Fruit fly (Drosophila melanogaster): Measurements from ENCODE around the gene comm2.

Gene comm2

dm6 chr3L:15704250-15704985 is 4.8 kb upstream of the comm2 start (continued):
- TF ChIP-seq mirr (GFP tag; optimal IDR thresholded peaks at IDR 0.05) (peak; percentile 13), odd (GFP tag; optimal IDR thresholded peaks at IDR 0.05) (peak; percentile 41), CG10431 (GFP tag; optimal IDR thresholded peaks at IDR 0.05) (peak; percentile 56), CG7963 (GFP tag; IDR thresholded peaks at IDR 0.05; ENCODE audit: partially characterized antibody) (no peak), stwl (tag; optimal IDR thresholded peaks at IDR 0.05) (no peak), cad (GFP tag; optimal IDR thresholded peaks at IDR 0.05) (no peak), fu2 (GFP tag; optimal IDR thresholded peaks at IDR 0.05) (no peak), CrebB (tag; optimal IDR thresholded peaks at IDR 0.05) (no peak), BEAF-32 (GFP tag; optimal IDR thresholded peaks at IDR 0.05) (no peak), Adf1 (GFP tag; IDR thresholded peaks at IDR 0.05) (no peak), psq (GFP tag; optimal IDR thresholded peaks at IDR 0.05) (peak; percentile 17), CG34422 (GFP tag; IDR thresholded peaks at IDR 0.05) (no peak), salm (tag; optimal IDR thresholded peaks at IDR 0.05) (peak; percentile 27), CG3407 (GFP tag; optimal IDR thresholded peaks at IDR 0.05) (no peak), bsh (GFP tag; optimal IDR thresholded peaks at IDR 0.05) (peak; percentile 0 to 77), HmgZ (tag; optimal IDR thresholded peaks at IDR 0.05) (no peak), danr (GFP tag; IDR thresholded peaks at IDR 0.05) (no peak), Awh (GFP tag; IDR thresholded peaks at IDR 0.05) (no peak), Vsx1 (GFP tag; optimal IDR thresholded peaks at IDR 0.05) (peak; percentile 88), bbx (GFP tag; IDR thresholded peaks at IDR 0.05; ENCODE audit: partially characterized antibody) (no peak), CHES-1-like (GFP tag; optimal IDR thresholded peaks at IDR 0.05) (no peak), CG1602 (GFP tag; optimal IDR thresholded peaks at IDR 0.05) (peak; percentile 54), cato (GFP tag; optimal IDR thresholded peaks at IDR 0.05; ENCODE audit: borderline replicate concordance) (peak; percentile 23), CG4424 (GFP tag; optimal IDR thresholded peaks at IDR 0.05) (peak; percentile 77), CG33557 (GFP tag; optimal IDR thresholded peaks at IDR 0.05) (peak; percentile 57), p53 (GFP tag; optimal IDR thresholded peaks at IDR 0.05) (no peak), CG17186 (GFP tag; optimal IDR thresholded peaks at IDR 0.05) (no peak), CG10959 (GFP tag; IDR thresholded peaks at IDR 0.05) (no peak), PHDP (tag; optimal IDR thresholded peaks at IDR 0.05) (peak; percentile 37), nom (GFP tag; optimal IDR thresholded peaks at IDR 0.05) (no peak), CG3281 (GFP tag; optimal IDR thresholded peaks at IDR 0.05) (peak; percentile 24), Med (GFP tag) (peak; percentile 70), CG6854 (GFP tag; optimal IDR thresholded peaks at IDR 0.05) (no peak), YL-1 (GFP tag; optimal IDR thresholded peaks at IDR 0.05) (no peak), Hr51 (GFP tag; optimal IDR thresholded peaks at IDR 0.05) (peak in 1 of 2 experiments; percentile 73), CG15011 (GFP tag; optimal IDR thresholded peaks at IDR 0.05) (peak; percentile 46), CG13624 (GFP tag; optimal IDR thresholded peaks at IDR 0.05) (no peak), peb (GFP tag; IDR thresholded peaks at IDR 0.05) (no peak), MESR4 (GFP tag; optimal IDR thresholded peaks at IDR 0.05) (no peak), CG10147 (GFP tag; optimal IDR thresholded peaks at IDR 0.05) (peak; percentile 16), z (GFP tag; IDR thresholded peaks at IDR 0.05) (no peak), gcm2 (GFP tag; optimal IDR thresholded peaks at IDR 0.05) (no peak), mam (GFP tag; optimal IDR thresholded peaks at IDR 0.05) (no peak), bowl (GFP tag; IDR thresholded peaks at IDR 0.05) (no peak), Jarid2 (GFP tag; optimal IDR thresholded peaks at IDR 0.05) (no peak), CG4328 (GFP tag; optimal IDR thresholded peaks at IDR 0.05) (peak; percentile 24), nmo (GFP tag; optimal IDR thresholded peaks at IDR 0.05) (peak; percentile 87), dpn (GFP tag; optimal IDR thresholded peaks at IDR 0.05) (peak in 1 of 2 experiments; percentile 24), kni (GFP tag; optimal IDR thresholded peaks at IDR 0.05) (no peak)
